Worm (Caenorhabditis elegans): Measurements from ENCODE around the gene dop-3.

- TF ChIP-seq ets-4 (GFP tag; optimal IDR thresholded peaks at IDR 0.05) (no peak), lin-35 (GFP tag; optimal IDR thresholded peaks at IDR 0.05) (no peak), B0035.1 (tag; optimal IDR thresholded peaks at IDR 0.05) (no peak), mxl-1 (tag; optimal IDR thresholded peaks at IDR 0.05) (no peak), ekl-4 (GFP tag; IDR thresholded peaks at IDR 0.05) (no peak), hmg-20 (GFP tag; IDR thresholded peaks at IDR 0.05) (no peak), ama-1 (optimal IDR thresholded peaks at IDR 0.05) (no peak), ama-1 (GFP tag; optimal IDR thresholded peaks at IDR 0.05) (no peak), aptf-3 (GFP tag; IDR thresholded peaks at IDR 0.05) (no peak), F39B2.1 (GFP tag; IDR thresholded peaks at IDR 0.05) (no peak), K11D2.4 (GFP tag; IDR thresholded peaks at IDR 0.05) (no peak), gei-17 (GFP tag; optimal IDR thresholded peaks at IDR 0.05) (no peak), Y95B8A.8 (GFP tag; IDR thresholded peaks at IDR 0.05) (no peak), tbp1 (GFP tag; optimal IDR thresholded peaks at IDR 0.05) (no peak), akir-1 (GFP tag; optimal IDR thresholded peaks at IDR 0.05) (no peak)
Measured at ce11 chrX:6591674-6592073, 22.1 kb upstream of the dop-3 start.
